Worm (Caenorhabditis elegans) whole organism, mixed stage, embryonic: ENCODE data around the gene F01G10.6.

ENCODE experiments used
- M03D4.4 ChIP-seq: sonication (generic microtip); optimal IDR thresholded peaks from 2 replicates; lab custom pipeline; 2017; ENCODE audit warnings: mild to moderate bottlenecking, missing genetic modification characterization, missing compliant biosample characterization
- bed-3 ChIP-seq: fragments of 200-800 bp; sonication (Bioruptor generic); optimal IDR thresholded peaks from 3 replicates; lab custom pipeline; 2018; ENCODE audit warnings: mild to moderate bottlenecking, missing genetic modification characterization, moderate library complexity, missing compliant biosample characterization
- blmp-1 ChIP-seq: fragments of 150-350 bp; optimal IDR thresholded peaks from 2 replicates; lab custom pipeline; 2014; ENCODE audit warnings: missing biosample characterization, missing genetic modification characterization
- ceh-43 ChIP-seq: fragments of 200-800 bp; sonication (Bioruptor generic); optimal IDR thresholded peaks from 2 replicates; lab custom pipeline; 2018; ENCODE audit warnings: mild to moderate bottlenecking, missing genetic modification characterization, moderate library complexity, missing compliant biosample characterization
- ceh-83 ChIP-seq: fragments of 200-800 bp; sonication (Bioruptor generic); optimal IDR thresholded peaks from 2 replicates; lab custom pipeline; 2018; ENCODE audit warnings: mild to moderate bottlenecking, missing genetic modification characterization, missing compliant biosample characterization
- ces-1 ChIP-seq: fragments of 150-350 bp; optimal IDR thresholded peaks from 2 replicates; lab custom pipeline; 2014; ENCODE audit warnings: missing biosample characterization, missing genetic modification reagents, missing genetic modification characterization
- cnd-1 ChIP-seq: fragments of 200-800 bp; sonication (Bioruptor generic); optimal IDR thresholded peaks from 2 replicates; lab custom pipeline; 2018; ENCODE audit warnings: mild to moderate bottlenecking, missing genetic modification characterization, missing compliant biosample characterization
- drap-1 ChIP-seq: fragments of 200-800 bp; sonication (Bioruptor generic); optimal IDR thresholded peaks from 3 replicates; lab custom pipeline; 2018; ENCODE audit warnings: mild to moderate bottlenecking, missing genetic modification characterization, missing compliant biosample characterization
- elt-1 ChIP-seq: sonication (generic microtip); optimal IDR thresholded peaks from 2 replicates; lab custom pipeline; 2017; ENCODE audit warnings: missing genetic modification characterization, mild to moderate bottlenecking, missing compliant biosample characterization, antibody characterized with exemption, moderate library complexity, borderline replicate concordance; ENCODE audit not compliant: insufficient read depth
- elt-3 ChIP-seq: fragments of 150-350 bp; optimal IDR thresholded peaks from 2 replicates; lab custom pipeline; 2014; ENCODE audit warnings: missing biosample characterization, missing genetic modification characterization
- flh-1 ChIP-seq: fragments of 200-800 bp; sonication (Bioruptor generic); optimal IDR thresholded peaks from 2 replicates; lab custom pipeline; 2018; ENCODE audit warnings: mild to moderate bottlenecking, missing genetic modification characterization, moderate library complexity, missing compliant biosample characterization
- ham-2 ChIP-seq: fragments of 200-800 bp; sonication (Bioruptor generic); optimal IDR thresholded peaks from 2 replicates; lab custom pipeline; 2018; ENCODE audit warnings: mild to moderate bottlenecking, missing genetic modification characterization, missing compliant biosample characterization
- hlh-1 ChIP-seq: fragments of 150-350 bp; optimal IDR thresholded peaks from 2 replicates; lab custom pipeline; 2014; ENCODE audit warnings: missing biosample characterization, missing genetic modification reagents, missing genetic modification characterization
- lin-13 ChIP-seq: fragments of 150-350 bp; optimal IDR thresholded peaks from 2 replicates; lab custom pipeline; 2014; ENCODE audit warnings: missing biosample characterization, missing genetic modification characterization
- lin-32 ChIP-seq: fragments of 200-800 bp; sonication (Bioruptor generic); optimal IDR thresholded peaks from 2 replicates; lab custom pipeline; 2018; ENCODE audit warnings: mild to moderate bottlenecking, missing genetic modification characterization, missing compliant biosample characterization
- lsy-2 ChIP-seq: fragments of 150-350 bp; optimal IDR thresholded peaks from 2 replicates; lab custom pipeline; 2014; ENCODE audit warnings: missing biosample characterization, missing genetic modification characterization
- mls-2 ChIP-seq: sonication (generic microtip); optimal IDR thresholded peaks from 2 replicates; lab custom pipeline; 2016; ENCODE audit warnings: mild to moderate bottlenecking, missing genetic modification characterization, moderate library complexity, missing compliant biosample characterization
- nhr-2 ChIP-seq: fragments of 150-350 bp; optimal IDR thresholded peaks from 2 replicates; lab custom pipeline; 2014; ENCODE audit warnings: missing biosample characterization, missing genetic modification characterization
- nhr-237 ChIP-seq: fragments of 150-350 bp; optimal IDR thresholded peaks from 2 replicates; lab custom pipeline; 2014; ENCODE audit warnings: missing biosample characterization, missing genetic modification characterization
- nhr-28 ChIP-seq: fragments of 150-350 bp; optimal IDR thresholded peaks from 2 replicates; lab custom pipeline; 2014; ENCODE audit warnings: missing biosample characterization, missing genetic modification characterization
- nhr-76 ChIP-seq: sonication (generic microtip); optimal IDR thresholded peaks from 2 replicates; lab custom pipeline; 2017; ENCODE audit warnings: missing biosample characterization, missing genetic modification characterization
- pha-4 ChIP-seq: fragments of 150-350 bp; optimal IDR thresholded peaks from 2 replicates; lab custom pipeline; 2018; ENCODE audit warnings: missing biosample characterization, missing genetic modification reagents, missing genetic modification characterization
- sem-2 ChIP-seq: fragments of 200-800 bp; sonication (Bioruptor generic); optimal IDR thresholded peaks from 2 replicates; lab custom pipeline; 2018; ENCODE audit warnings: mild to moderate bottlenecking, missing genetic modification characterization, missing compliant biosample characterization
- snpc-4 ChIP-seq: fragments of 150-350 bp; optimal IDR thresholded peaks from 2 replicates; lab custom pipeline; 2014; ENCODE audit warnings: missing biosample characterization, missing genetic modification characterization
- sptf-1 ChIP-seq: sonication (generic microtip); optimal IDR thresholded peaks from 2 replicates; lab custom pipeline; 2017; ENCODE audit warnings: mild to moderate bottlenecking, missing genetic modification characterization, moderate library complexity, missing compliant biosample characterization
- tbx-8 ChIP-seq: fragments of 200-800 bp; sonication (Bioruptor generic); optimal IDR thresholded peaks from 2 replicates; lab custom pipeline; 2018; ENCODE audit warnings: mild to moderate bottlenecking, missing genetic modification characterization, moderate library complexity, missing compliant biosample characterization
- unc-120 ChIP-seq: sonication (generic microtip); optimal IDR thresholded peaks from 2 replicates; lab custom pipeline; 2017; ENCODE audit warnings: missing genetic modification characterization, missing compliant biosample characterization; ENCODE audit not compliant: poor library complexity, severe bottlenecking
- unc-62 ChIP-seq: fragments of 150-350 bp; optimal IDR thresholded peaks from 2 replicates; lab custom pipeline; 2014; ENCODE audit warnings: missing biosample characterization, missing genetic modification reagents, missing genetic modification characterization
- zip-8 ChIP-seq: fragments of 150-350 bp; optimal IDR thresholded peaks from 2 replicates; lab custom pipeline; 2014; ENCODE audit warnings: missing biosample characterization, missing genetic modification characterization
- ztf-11 ChIP-seq: fragments of 150-350 bp; optimal IDR thresholded peaks from 2 replicates; lab custom pipeline; 2014; ENCODE audit warnings: missing biosample characterization, missing genetic modification characterization

The F01G10.6 gene

DNA sequence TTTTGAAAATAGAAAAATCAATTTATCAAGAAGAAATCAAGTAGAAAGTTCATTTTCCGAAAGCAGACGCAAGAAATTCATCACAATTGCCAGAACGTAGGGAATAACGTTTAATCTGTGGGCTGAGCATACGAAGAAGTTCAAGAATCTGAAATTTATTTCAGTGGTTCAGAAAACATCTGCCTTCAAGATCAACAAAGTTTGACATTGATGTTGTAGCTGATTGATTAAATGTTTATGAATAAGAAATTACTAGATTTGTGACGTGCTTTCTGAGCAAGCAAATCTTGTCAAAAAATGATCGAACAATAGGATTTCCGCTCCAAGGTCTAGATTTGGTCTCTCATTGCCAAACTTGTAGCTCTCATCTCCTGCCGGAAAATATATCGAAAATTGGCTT, 21.3 kb downstream of the F01G10.6 start, which contains the start of gene K04D7.6:
TSS of gene K04D7.6 (minus strand) at position 101 of the 400 bp plus-strand sequence.
- TF ChIP-seq ces-1 (GFP tag; lab: Kevin White, UChicago): no peak
- TF ChIP-seq ceh-43: no peak
- TF ChIP-seq ceh-83 (GFP tag; lab: Kevin White, UChicago): no peak
- TF ChIP-seq ztf-11 (tag; lab: Kevin White, UChicago): no peak
- TF ChIP-seq unc-120: no peak
- TF ChIP-seq pha-4: no peak
- no peak for TF ChIP-seq nhr-2 (tag; lab: Kevin White, UChicago)
- TF ChIP-seq, all 35 proteins: peak for 0

DNA sequence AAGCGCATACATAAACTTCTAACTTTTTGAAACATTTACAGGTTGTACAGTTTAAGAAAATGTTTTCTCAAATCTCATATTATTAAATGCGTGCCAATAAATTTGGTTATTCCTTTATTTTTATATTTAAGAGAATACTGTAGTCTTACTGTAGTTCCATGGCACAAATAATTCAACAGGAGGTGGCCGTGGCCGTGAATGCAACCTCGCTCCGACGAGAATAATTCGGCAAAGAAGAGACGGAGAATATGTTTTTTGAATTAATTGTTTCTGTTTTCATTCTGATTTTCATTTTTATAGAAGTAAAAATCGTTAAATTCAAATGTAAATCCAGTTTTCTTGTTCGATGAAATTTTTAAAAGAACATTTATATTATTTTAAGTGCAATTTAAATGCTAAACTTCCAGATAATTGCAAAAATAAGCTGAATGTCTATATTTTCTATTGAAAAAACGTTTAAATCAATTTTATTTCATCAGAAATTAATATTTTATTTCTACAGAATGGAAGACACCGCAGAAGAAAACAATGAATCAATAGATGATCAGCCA, 30.0 kb downstream of the F01G10.6 start, which contains the start of gene gon-4:
TSS of gene gon-4 (plus strand) at position 501 of the 551 bp plus-strand sequence.
- TF ChIP-seq elt-3 (tag; lab: Kevin White, UChicago): no peak
- peak; percentile 49 for TF ChIP-seq lsy-2 (tag; lab: Kevin White, UChicago)
- TF ChIP-seq, all 35 proteins: peak for 1

- TF ChIP-seq ceh-83 (GFP tag; lab: Kevin White, UChicago) (no peak), nhr-76 (tag; lab: Kevin White, UChicago) (no peak), unc-120 (no peak), ztf-11 (tag; lab: Kevin White, UChicago) (no peak), drap-1 (GFP tag; lab: Kevin White, UChicago) (no peak), blmp-1 (no peak), elt-3 (tag; lab: Kevin White, UChicago) (no peak), ham-2 (no peak), nhr-28 (tag; lab: Kevin White, UChicago) (no peak), ceh-43 (no peak)
Observed at ce11 chrIV:10194345-10194744, 33.1 kb downstream of the F01G10.6 start, which contains the start of gene ptrg-1. Gene ptrg-1, minus strand, starts transcription at chrIV:10194445.

DNA sequence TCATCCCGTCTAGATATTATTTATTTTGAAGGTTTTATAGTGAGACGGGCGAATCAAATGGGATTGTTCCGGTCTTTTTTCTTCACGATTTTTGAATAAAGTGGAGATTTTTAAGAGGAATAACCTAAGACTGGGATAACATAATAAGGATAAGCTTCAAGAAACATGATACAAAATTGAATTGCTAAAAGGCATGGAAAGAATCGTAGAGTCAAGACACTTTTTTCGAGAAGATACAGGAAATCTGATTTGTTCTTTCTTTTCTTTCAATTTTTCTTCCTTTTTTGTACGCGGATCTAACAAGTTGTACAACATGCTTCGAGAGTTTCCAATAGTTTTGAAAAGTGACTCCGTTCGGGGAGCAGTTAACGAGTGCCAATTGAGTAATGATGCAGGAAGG, 35.9 kb downstream of the F01G10.6 start:
- no peak for TF ChIP-seq tbx-8 (GFP tag; lab: Kevin White, UChicago)
- no peak for TF ChIP-seq unc-62 (GFP tag; lab: Kevin White, UChicago)
- no peak for TF ChIP-seq elt-1 (tag; lab: Kevin White, UChicago)
- TF ChIP-seq ces-1 (GFP tag; lab: Kevin White, UChicago): peak; percentile 77

DNA sequence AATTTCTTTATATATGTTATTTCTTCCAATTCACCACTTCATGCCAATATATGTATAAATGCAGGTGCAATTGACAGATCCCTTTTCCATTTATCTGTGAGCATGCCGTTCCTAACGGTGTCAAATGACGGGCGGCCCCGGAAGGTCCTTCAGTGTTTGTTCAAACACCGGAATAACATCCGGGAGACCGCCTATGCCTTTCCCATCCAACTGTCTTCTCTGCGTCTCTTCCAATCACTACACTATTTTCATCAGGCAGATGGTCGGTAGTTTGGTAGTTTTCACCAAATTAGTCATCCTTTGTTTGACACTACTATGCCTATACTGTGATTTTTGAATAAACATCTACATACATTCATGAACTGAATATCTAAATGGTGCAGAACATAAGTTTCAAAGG, 36.8 kb downstream of the F01G10.6 start:
- TF ChIP-seq cnd-1 (tag; lab: Kevin White, UChicago): peak; percentile 87
- TF ChIP-seq M03D4.4 (tag; lab: Kevin White, UChicago): no peak
- TF ChIP-seq, all 35 proteins: peak for 1

ce11 chrIV:10188505-10188904, 38.9 kb downstream of the F01G10.6 start:
- no peak for TF ChIP-seq mls-2 (tag; lab: Kevin White, UChicago)
- no peak for TF ChIP-seq tbx-8 (GFP tag; lab: Kevin White, UChicago)
- no peak for TF ChIP-seq lin-32
- no peak for TF ChIP-seq blmp-1
- TF ChIP-seq ces-1 (GFP tag; lab: Kevin White, UChicago): peak; percentile 87
- TF ChIP-seq sptf-1 (tag; lab: Kevin White, UChicago): no peak
- no peak for TF ChIP-seq nhr-76 (tag; lab: Kevin White, UChicago)
- no peak for TF ChIP-seq ham-2
- no peak for TF ChIP-seq hlh-1 (tag; lab: Kevin White, UChicago)
- TF ChIP-seq, all 35 proteins: peak for 1

DNA sequence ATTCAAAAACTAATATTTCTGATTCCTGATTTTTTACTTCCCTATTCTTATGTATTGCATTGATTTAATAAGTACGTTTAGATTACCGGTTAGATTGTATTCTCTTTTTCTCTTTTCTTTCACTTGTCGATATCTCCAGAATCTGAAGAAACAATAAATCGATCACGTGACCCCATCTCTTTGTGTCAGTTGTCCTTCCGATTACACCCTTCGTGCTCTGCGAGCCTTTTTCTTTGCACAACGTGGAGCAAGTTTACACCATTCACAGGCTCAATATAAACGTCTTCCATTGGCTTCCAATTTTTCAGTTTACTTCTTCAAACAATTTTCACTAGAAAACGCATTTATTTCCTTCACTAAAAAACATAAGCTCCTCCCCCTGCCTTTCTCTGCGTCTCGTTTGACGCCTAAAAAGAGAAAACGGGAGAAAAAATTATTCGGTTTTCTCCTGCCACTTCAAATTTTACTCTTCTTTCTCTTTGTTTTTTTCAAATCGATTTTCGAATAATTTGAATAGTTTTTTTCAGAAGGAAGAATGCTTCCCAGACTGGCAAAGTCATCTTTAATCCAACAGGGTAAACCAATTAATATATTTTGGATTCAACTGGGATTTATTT, 47.2 kb downstream of the F01G10.6 start, which contains the start of gene gta-1:
TSS of gene gta-1 (plus strand) at position 528 of the 617 bp plus-strand sequence.
- TF ChIP-seq zip-8: no peak
- TF ChIP-seq M03D4.4 (tag; lab: Kevin White, UChicago): no peak
- TF ChIP-seq mls-2 (tag; lab: Kevin White, UChicago): no peak
- TF ChIP-seq ham-2: no peak
- peak; percentile 98 for TF ChIP-seq hlh-1 (tag; lab: Kevin White, UChicago)
- TF ChIP-seq nhr-237 (tag; lab: Kevin White, UChicago): no peak
- TF ChIP-seq nhr-2 (tag; lab: Kevin White, UChicago): no peak
- TF ChIP-seq sptf-1 (tag; lab: Kevin White, UChicago): no peak
- peak; percentile 35 for TF ChIP-seq ces-1 (GFP tag; lab: Kevin White, UChicago)
- TF ChIP-seq lsy-2 (tag; lab: Kevin White, UChicago): no peak
- TF ChIP-seq unc-62 (GFP tag; lab: Kevin White, UChicago): peak; percentile 44
- no peak for TF ChIP-seq blmp-1
- no peak for TF ChIP-seq pha-4
- no peak for TF ChIP-seq cnd-1 (tag; lab: Kevin White, UChicago)
- TF ChIP-seq nhr-28 (tag; lab: Kevin White, UChicago): no peak
- TF ChIP-seq lin-13 (tag; lab: Kevin White, UChicago): no peak
- no peak for TF ChIP-seq bed-3 (GFP tag; lab: Kevin White, UChicago)
- no peak for TF ChIP-seq elt-1 (tag; lab: Kevin White, UChicago)
- TF ChIP-seq snpc-4: no peak
- peak; percentile 42 for TF ChIP-seq unc-120
- no peak for TF ChIP-seq flh-1 (GFP tag; lab: Kevin White, UChicago)
- TF ChIP-seq sem-2 (GFP tag; lab: Kevin White, UChicago): no peak
